Worm (Caenorhabditis elegans): ENCODE results near the gene sdz-36.

- TF ChIP-seq egrh-3 (GFP tag; IDR thresholded peaks at IDR 0.05) = no peak
- no peak for TF ChIP-seq lin-40 (tag; optimal IDR thresholded peaks at IDR 0.05)
These were observed 22.0 kb downstream of the sdz-36 start, which contains the start of gene K01H12.4 for ce11 chrIV:9712782-9713181.

Data from whole organism, young adult.